Worm (Caenorhabditis elegans) whole organism, L3 larva: Measurements from ENCODE around the gene C03B1.7.

Experiments used
- R02D3.7 ChIP-seq: fragments of 150-350 bp; optimal IDR thresholded peaks from 2 replicates; lab custom pipeline; 2014; ENCODE audit warnings: missing biosample characterization, missing genetic modification characterization
- aly-2 ChIP-seq: fragments of 150-350 bp; optimal IDR thresholded peaks from 2 replicates; lab custom pipeline; 2014; ENCODE audit warnings: missing biosample characterization, missing genetic modification characterization
- ama-1 ChIP-seq: fragments of 150-350 bp; optimal IDR thresholded peaks from 2 replicates; lab custom pipeline; 2018
- ceh-16 ChIP-seq: sonication (generic microtip); optimal IDR thresholded peaks from 2 replicates; lab custom pipeline; 2017; ENCODE audit warnings: missing biosample characterization, missing genetic modification characterization
- ceh-28 ChIP-seq: fragments of 150-350 bp; optimal IDR thresholded peaks from 2 replicates; lab custom pipeline; 2014; ENCODE audit warnings: missing biosample characterization, missing genetic modification reagents, missing genetic modification characterization
- ceh-82 ChIP-seq: fragments of 150-350 bp; optimal IDR thresholded peaks from 2 replicates; lab custom pipeline; 2014; ENCODE audit warnings: missing biosample characterization, missing genetic modification characterization
- ceh-9 ChIP-seq: sonication (generic microtip); optimal IDR thresholded peaks from 2 replicates; lab custom pipeline; 2018; ENCODE audit warnings: missing biosample characterization, missing genetic modification characterization
- daf-12 ChIP-seq: fragments of 150-350 bp; optimal IDR thresholded peaks from 2 replicates; lab custom pipeline; 2014; ENCODE audit warnings: missing biosample characterization, missing genetic modification reagents, missing genetic modification characterization
- egl-27 ChIP-seq: sonication (generic microtip); optimal IDR thresholded peaks from 4 replicates; lab custom pipeline; 2017; ENCODE audit warnings: missing biosample characterization, missing genetic modification reagents, missing genetic modification characterization
- egl-5 ChIP-seq: fragments of 150-350 bp; optimal IDR thresholded peaks from 2 replicates; lab custom pipeline; 2017; ENCODE audit warnings: missing biosample characterization, missing genetic modification reagents, missing genetic modification characterization, inconsistent platforms
- elt-2 ChIP-seq: sonication (generic microtip); optimal IDR thresholded peaks from 2 replicates; lab custom pipeline; 2016; ENCODE audit warnings: missing genetic modification reagents, mild to moderate bottlenecking, missing genetic modification characterization, missing compliant biosample characterization
- elt-3 ChIP-seq, 3 experiments: fragments of 150-350 bp in 1 of 3; sonication (generic microtip) in 2 of 3; optimal IDR thresholded peaks; 2 replicates in 2 of 3; 4 replicates in 1 of 3; lab custom pipeline; 2014 to 2017; ENCODE audit warnings: missing biosample characterization in 3 of 3, missing genetic modification characterization in 3 of 3
- fkh-10 ChIP-seq: sonication (generic microtip); optimal IDR thresholded peaks from 2 replicates; lab custom pipeline; 2017; ENCODE audit warnings: missing biosample characterization, missing genetic modification reagents, missing genetic modification characterization
- fos-1 ChIP-seq: fragments of 150-350 bp; optimal IDR thresholded peaks from 2 replicates; lab custom pipeline; 2014; ENCODE audit warnings: missing biosample characterization, missing genetic modification characterization
- hmg-11 ChIP-seq: sonication (generic microtip); optimal IDR thresholded peaks from 2 replicates; lab custom pipeline; 2016; ENCODE audit warnings: missing genetic modification characterization, missing compliant biosample characterization
- jun-1 ChIP-seq: fragments of 150-350 bp; optimal IDR thresholded peaks from 2 replicates; lab custom pipeline; 2014; ENCODE audit warnings: missing biosample characterization, missing genetic modification reagents, missing genetic modification characterization
- lin-15B ChIP-seq: fragments of 150-350 bp; optimal IDR thresholded peaks from 2 replicates; lab custom pipeline; 2014; ENCODE audit warnings: missing biosample characterization, missing genetic modification characterization
- lin-39 ChIP-seq: fragments of 150-350 bp; optimal IDR thresholded peaks from 2 replicates; lab custom pipeline; 2018; ENCODE audit warnings: missing biosample characterization, missing genetic modification reagents, missing genetic modification characterization
- lsy-12 ChIP-seq: sonication (generic microtip); optimal IDR thresholded peaks from 2 replicates; lab custom pipeline; 2016; ENCODE audit warnings: mild to moderate bottlenecking, missing genetic modification characterization, missing compliant biosample characterization
- mdl-1 ChIP-seq: fragments of 150-350 bp; optimal IDR thresholded peaks from 2 replicates; lab custom pipeline; 2014; ENCODE audit warnings: missing biosample characterization, missing genetic modification characterization
- mml-1 ChIP-seq: fragments of 150-350 bp; sonication (generic microtip); optimal IDR thresholded peaks from 3 replicates; lab custom pipeline; 2014; ENCODE audit warnings: missing biosample characterization, missing genetic modification characterization
- nfya-1 ChIP-seq: sonication (generic microtip); optimal IDR thresholded peaks from 2 replicates; lab custom pipeline; 2017; ENCODE audit warnings: missing genetic modification characterization, mild to moderate bottlenecking, missing compliant biosample characterization, antibody characterized with exemption, moderate library complexity; ENCODE audit not compliant: insufficient read depth
- nhr-12 ChIP-seq: fragments of 150-350 bp; optimal IDR thresholded peaks from 2 replicates; lab custom pipeline; 2014; ENCODE audit warnings: missing biosample characterization, missing genetic modification characterization
- nhr-23 ChIP-seq: fragments of 150-350 bp; optimal IDR thresholded peaks from 2 replicates; lab custom pipeline; 2014; ENCODE audit warnings: missing biosample characterization, missing genetic modification reagents, missing genetic modification characterization
- nhr-237 ChIP-seq: fragments of 150-350 bp; optimal IDR thresholded peaks from 2 replicates; lab custom pipeline; 2014; ENCODE audit warnings: missing biosample characterization, missing genetic modification characterization
- nhr-25 ChIP-seq: sonication (generic microtip); optimal IDR thresholded peaks from 2 replicates; lab custom pipeline; 2017; ENCODE audit warnings: missing biosample characterization, missing genetic modification characterization
- nhr-28 ChIP-seq: fragments of 150-350 bp; optimal IDR thresholded peaks from 2 replicates; lab custom pipeline; 2014; ENCODE audit warnings: missing biosample characterization, missing genetic modification characterization
- nhr-43 ChIP-seq: sonication (generic microtip); optimal IDR thresholded peaks from 2 replicates; lab custom pipeline; 2016; ENCODE audit warnings: mild to moderate bottlenecking, missing genetic modification characterization, missing compliant biosample characterization; ENCODE audit not compliant: poor library complexity, severe bottlenecking
- nhr-67 ChIP-seq: fragments of 150-350 bp; optimal IDR thresholded peaks from 2 replicates; lab custom pipeline; 2014; ENCODE audit warnings: missing biosample characterization, missing genetic modification characterization
- nhr-76 ChIP-seq: fragments of 150-350 bp; sonication (generic microtip); optimal IDR thresholded peaks from 5 replicates; lab custom pipeline; 2014; ENCODE audit warnings: missing biosample characterization, missing genetic modification characterization
- nhr-77 ChIP-seq: fragments of 150-350 bp; optimal IDR thresholded peaks from 2 replicates; lab custom pipeline; 2014; ENCODE audit warnings: missing biosample characterization, missing genetic modification characterization
- pha-4 ChIP-seq: fragments of 150-350 bp; optimal IDR thresholded peaks from 2 replicates; lab custom pipeline; 2014; ENCODE audit warnings: missing biosample characterization, missing genetic modification reagents, missing genetic modification characterization
- pqm-1 ChIP-seq: fragments of 150-350 bp; optimal IDR thresholded peaks from 2 replicates; lab custom pipeline; 2017; ENCODE audit warnings: missing biosample characterization, missing genetic modification characterization, inconsistent platforms
- sea-2 ChIP-seq: fragments of 150-350 bp; sonication (generic microtip); optimal IDR thresholded peaks from 4 replicates; lab custom pipeline; 2014; ENCODE audit warnings: missing biosample characterization, missing genetic modification reagents, missing genetic modification characterization
- snpc-4 ChIP-seq: fragments of 150-350 bp; optimal IDR thresholded peaks from 2 replicates; lab custom pipeline; 2014; ENCODE audit warnings: missing biosample characterization, missing genetic modification characterization
- tbx-2 ChIP-seq: sonication (generic microtip); optimal IDR thresholded peaks from 2 replicates; lab custom pipeline; 2016; ENCODE audit warnings: mild to moderate bottlenecking, missing genetic modification characterization, missing compliant biosample characterization
- unc-39 ChIP-seq: sonication (generic microtip); optimal IDR thresholded peaks from 4 replicates; lab custom pipeline; 2017; ENCODE audit warnings: missing biosample characterization, missing genetic modification characterization
- unc-62 ChIP-seq: fragments of 150-350 bp; sonication (generic microtip); optimal IDR thresholded peaks from 4 replicates; lab custom pipeline; 2014; ENCODE audit warnings: missing biosample characterization, missing genetic modification reagents, missing genetic modification characterization
- zag-1 ChIP-seq: fragments of 150-350 bp; optimal IDR thresholded peaks from 2 replicates; lab custom pipeline; 2014; ENCODE audit warnings: missing biosample characterization, missing genetic modification characterization
- ztf-11 ChIP-seq: fragments of 150-350 bp; optimal IDR thresholded peaks from 2 replicates; lab custom pipeline; 2014; ENCODE audit warnings: missing biosample characterization, missing genetic modification characterization
- ztf-4 ChIP-seq: fragments of 150-350 bp; optimal IDR thresholded peaks from 2 replicates; lab custom pipeline; 2014; ENCODE audit warnings: missing biosample characterization, missing genetic modification characterization

C03B1.7 gene

ce11 chrX:6373348-6373747, 31.7 kb downstream of the C03B1.7 start, which contains the start of gene C03B1.17:
Gene C03B1.17 (plus strand): TSS chrX:6373648.
- TF ChIP-seq unc-39 (tag; lab: Kevin White, UChicago) (no peak), aly-2 (tag; lab: Kevin White, UChicago) (no peak), lin-39 (tag; lab: Kevin White, UChicago) (no peak), pha-4 (tag; lab: Kevin White, UChicago) (no peak), elt-3 (tag; optimal IDR thresholded peaks at IDR 0.05; lab: Kevin White, UChicago) (no peak), sea-2 (GFP tag; lab: Kevin White, UChicago) (no peak), lsy-12 (no peak), zag-1 (no peak), mdl-1 (tag; lab: Kevin White, UChicago) (no peak), snpc-4 (tag; lab: Kevin White, UChicago) (no peak), egl-27 (no peak), nhr-12 (no peak)

- no peak for TF ChIP-seq egl-5 (tag; lab: Kevin White, UChicago)
- TF ChIP-seq nfya-1 (tag; lab: Kevin White, UChicago) = no peak
- no peak for TF ChIP-seq aly-2 (tag; lab: Kevin White, UChicago)
- TF ChIP-seq, all 47 proteins: peak for 0
Observed at ce11 chrX:6374451-6374850, 32.8 kb downstream of the C03B1.7 start, which contains the start of gene C03B1.1. Gene C03B1.1 (plus strand): TSS chrX:6374751.

- TF ChIP-seq sea-2 (GFP tag; lab: Kevin White, UChicago) (no peak), pqm-1 (tag; lab: Kevin White, UChicago) (peak; percentile 66), elt-2 (tag; lab: Kevin White, UChicago) (peak; percentile 76), elt-3 (tag; optimal IDR thresholded peaks at IDR 0.05; lab: Kevin White, UChicago) (no peak), tbx-2 (no peak), nhr-237 (tag; lab: Kevin White, UChicago) (no peak), mdl-1 (tag; lab: Kevin White, UChicago) (no peak), nfya-1 (tag; lab: Kevin White, UChicago) (no peak), ceh-28 (tag; lab: Kevin White, UChicago) (no peak), jun-1 (tag; lab: Kevin White, UChicago) (no peak), egl-5 (tag; lab: Kevin White, UChicago) (no peak), ztf-4 (no peak), nhr-77 (no peak)
- TF ChIP-seq, all 47 proteins: peak for 2
Observed at ce11 chrX:6377634-6378288, 36.1 kb downstream of the C03B1.7 start, which contains the start of gene lmp-1. Gene lmp-1 (minus strand): TSS chrX:6377684.

ce11 chrX:6378363-6378762, 36.8 kb downstream of the C03B1.7 start:
- TF ChIP-seq aly-2 (tag; lab: Kevin White, UChicago) (no peak), fos-1 (no peak), R02D3.7 (tag; lab: Kevin White, UChicago) (no peak), lsy-12 (peak; percentile 24), pqm-1 (tag; lab: Kevin White, UChicago) (no peak), hmg-11 (tag; lab: Kevin White, UChicago) (peak; percentile 76), ceh-28 (tag; lab: Kevin White, UChicago) (no peak), nhr-28 (no peak), unc-62 (GFP tag; lab: Kevin White, UChicago) (no peak), ztf-11 (tag; lab: Kevin White, UChicago) (no peak), nhr-77 (no peak), ceh-82 (tag; lab: Kevin White, UChicago) (no peak), fkh-10 (GFP tag; lab: Kevin White, UChicago) (no peak), nhr-43 (peak; percentile 2), pha-4 (tag; lab: Kevin White, UChicago) (peak; percentile 80), lin-15B (tag; lab: Kevin White, UChicago) (peak; percentile 46), egl-5 (tag; lab: Kevin White, UChicago) (no peak), nhr-23 (tag; lab: Kevin White, UChicago) (no peak), sea-2 (GFP tag; lab: Kevin White, UChicago) (peak; percentile 51), elt-3 (tag; optimal IDR thresholded peaks at IDR 0.05; lab: Kevin White, UChicago) (no peak), nhr-237 (tag; lab: Kevin White, UChicago) (no peak), mdl-1 (tag; lab: Kevin White, UChicago) (peak; percentile 19), nhr-25 (tag; lab: Kevin White, UChicago) (peak; percentile 1), lin-39 (tag; lab: Kevin White, UChicago) (peak; percentile 86), daf-12 (tag; lab: Kevin White, UChicago) (no peak), egl-27 (no peak), unc-39 (tag; lab: Kevin White, UChicago) (no peak), jun-1 (tag; lab: Kevin White, UChicago) (peak; percentile 28), snpc-4 (tag; lab: Kevin White, UChicago) (peak; percentile 34), ceh-16 (tag; lab: Kevin White, UChicago) (no peak), ama-1 (lab: Kevin White, UChicago) (no peak), nhr-76 (tag; lab: Kevin White, UChicago) (no peak), ceh-9 (tag; lab: Kevin White, UChicago) (no peak), nfya-1 (tag; lab: Kevin White, UChicago) (peak; percentile 70), tbx-2 (peak; percentile 22), zag-1 (no peak), nhr-67 (tag; lab: Kevin White, UChicago) (no peak), mml-1 (tag; lab: Kevin White, UChicago) (no peak)
